Fruit fly (Drosophila melanogaster) whole organism, wandering third instar larva: ENCODE results near the gene Dronc.

Experiments
- CrebA ChIP-seq: fragments of 200-800 bp; sonication (Bioruptor generic); optimal IDR thresholded peaks from 2 replicates; lab custom pipeline; 2016; ENCODE audit warnings: missing biosample characterization, mild to moderate bottlenecking, missing genetic modification characterization, borderline replicate concordance
- Dfd ChIP-seq: fragments of >200 bp; optimal IDR thresholded peaks from 2 replicates; lab custom pipeline; 2017; ENCODE audit warnings: missing biosample characterization, missing genetic modification characterization
- Dif ChIP-seq: fragments of 200-275, 200-300 bp; sonication (Bioruptor generic); optimal IDR thresholded peaks from 2 replicates; lab custom pipeline; 2018; ENCODE audit warnings: missing biosample characterization, missing genetic modification characterization; ENCODE audit not compliant: partially characterized antibody
- HLH106 ChIP-seq: fragments of 200-800 bp; optimal IDR thresholded peaks from 3 replicates; lab custom pipeline; 2019; ENCODE audit warnings: missing biosample characterization, mild to moderate bottlenecking, missing genetic modification characterization, moderate library complexity
- Hr78 ChIP-seq: fragments of >200 bp; optimal IDR thresholded peaks from 2 replicates; lab custom pipeline; 2017; ENCODE audit warnings: missing biosample characterization, missing genetic modification characterization
- N ChIP-seq: fragments of >200 bp; optimal IDR thresholded peaks from 2 replicates; lab custom pipeline; 2018; ENCODE audit warnings: missing biosample characterization, missing external identifiers, missing genetic modification characterization
- Sp1 ChIP-seq: fragments of 200-800 bp; sonication (Bioruptor generic); optimal IDR thresholded peaks from 3 replicates; lab custom pipeline; 2019; ENCODE audit warnings: missing biosample characterization, mild to moderate bottlenecking, missing genetic modification characterization, moderate library complexity
- h ChIP-seq: fragments of 200-800 bp; sonication (Bioruptor generic); optimal IDR thresholded peaks from 3 replicates; lab custom pipeline; 2016; ENCODE audit warnings: missing biosample characterization, mild to moderate bottlenecking, missing genetic modification characterization
- lola ChIP-seq: fragments of >200 bp; optimal IDR thresholded peaks from 2 replicates; lab custom pipeline; 2017; ENCODE audit warnings: missing biosample characterization, missing genetic modification characterization
- pan ChIP-seq: fragments of >200 bp; optimal IDR thresholded peaks from 2 replicates; lab custom pipeline; 2017
- sv ChIP-seq: fragments of 200-800 bp; sonication (Bioruptor generic); optimal IDR thresholded peaks from 3 replicates; lab custom pipeline; 2016; ENCODE audit warnings: missing biosample characterization, missing genetic modification characterization
- usp ChIP-seq: fragments of >200 bp; optimal IDR thresholded peaks from 2 replicates; lab custom pipeline; 2017; ENCODE audit warnings: missing biosample characterization, missing genetic modification characterization

- TF ChIP-seq Hr78 (no peak), N (no peak), Dif (GFP tag; lab: Kevin White, UChicago) (no peak), CrebA (GFP tag; lab: Kevin White, UChicago) (no peak), HLH106 (tag; lab: Kevin White, UChicago) (no peak), lola (GFP tag; lab: Kevin White, UChicago) (no peak), Sp1 (no peak), pan (lab: Kevin White, UChicago) (no peak), h (no peak), sv (GFP tag; lab: Kevin White, UChicago) (no peak), usp (no peak), Dfd (GFP tag; lab: Kevin White, UChicago) (no peak)
Observed at dm6 chr3L:9927169-9927568, 41.1 kb upstream of the Dronc start.
